Worm (Caenorhabditis elegans) whole organism, young adult: Measurements from ENCODE around the gene T01G6.10.

Experiments used
- F10E7.11 ChIP-seq: sonication (generic microtip); optimal IDR thresholded peaks from 2 replicates; lab custom pipeline; 2017; ENCODE audit warnings: mild to moderate bottlenecking, missing genetic modification characterization, moderate library complexity, missing compliant biosample characterization
- F22D6.2 ChIP-seq: sonication (generic microtip); optimal IDR thresholded peaks from 2 replicates; lab custom pipeline; 2016; ENCODE audit warnings: mild to moderate bottlenecking, missing genetic modification characterization, missing compliant biosample characterization
- F37B4.10 ChIP-seq: fragments of 200-800 bp; sonication (Bioruptor generic); IDR thresholded peaks from 2 replicates; pipeline ENCODE4 v1.3.6; 2022; ENCODE audit warnings: missing genetic modification characterization, missing compliant biosample characterization
- F57C9.4 ChIP-seq: sonication (generic microtip); optimal IDR thresholded peaks from 2 replicates; lab custom pipeline; 2017; ENCODE audit warnings: mild to moderate bottlenecking, missing genetic modification characterization, missing compliant biosample characterization
- cebp-1 ChIP-seq, 2 experiments: fragments of 200-800 bp in 1 of 2; sonication (Bioruptor generic) in 1 of 2; sonication (generic microtip) in 1 of 2; IDR thresholded peaks in 1 of 2; optimal IDR thresholded peaks in 1 of 2; 2 replicates each; pipeline versions ENCODE4 v1.3.6 to Lab custom; 2017 to 2022; ENCODE audit warnings: missing compliant biosample characterization in 2 of 2, missing genetic modification characterization in 2 of 2, mild to moderate bottlenecking in 1 of 2, missing genetic modification reagents in 1 of 2, moderate library complexity in 1 of 2
- dpff-1 ChIP-seq: sonication (generic microtip); optimal IDR thresholded peaks from 2 replicates; lab custom pipeline; 2017; ENCODE audit warnings: mild to moderate bottlenecking, missing genetic modification characterization, missing compliant biosample characterization
- ekl-4 ChIP-seq: fragments of 200-800 bp; sonication (Bioruptor generic); IDR thresholded peaks from 2 replicates; pipeline ENCODE4 v1.3.6; 2022; ENCODE audit warnings: missing genetic modification reagents, missing genetic modification characterization, missing compliant biosample characterization
- madf-8 ChIP-seq: fragments of 200-800 bp; sonication (Bioruptor generic); conservative IDR thresholded peaks from 2 replicates; pipeline ENCODE4 v1.3.6; 2022; ENCODE audit warnings: missing genetic modification reagents, missing genetic modification characterization, missing compliant biosample characterization
- nfya-2 ChIP-seq: fragments of 200-800 bp; sonication (Bioruptor generic); IDR thresholded peaks from 2 replicates; pipeline ENCODE4 v1.3.6; 2022; ENCODE audit warnings: missing genetic modification reagents, missing genetic modification characterization, missing compliant biosample characterization
- nhr-90 ChIP-seq: sonication (generic microtip); optimal IDR thresholded peaks from 2 replicates; lab custom pipeline; 2016; ENCODE audit warnings: missing genotype, mild to moderate bottlenecking, missing genetic modification characterization, missing compliant biosample characterization
- pha-4 ChIP-seq: fragments of 150-350 bp; sonication (generic microtip); optimal IDR thresholded peaks from 2 replicates; lab custom pipeline; 2014; ENCODE audit warnings: missing biosample characterization, missing genetic modification reagents, missing genetic modification characterization
- zim-3 ChIP-seq: sonication (generic microtip); optimal IDR thresholded peaks from 2 replicates; lab custom pipeline; 2017; ENCODE audit warnings: mild to moderate bottlenecking, missing genetic modification characterization, moderate library complexity, missing compliant biosample characterization

- TF ChIP-seq madf-8 (GFP tag; lab: Robert Waterston, UW) = no peak
- TF ChIP-seq zim-3 (tag; lab: Kevin White, UChicago) = no peak
- no peak for TF ChIP-seq nfya-2
- no peak for TF ChIP-seq nhr-90 (tag; lab: Kevin White, UChicago)
- TF ChIP-seq ekl-4 (GFP tag; lab: Robert Waterston, UW) = no peak
- no peak for TF ChIP-seq F57C9.4
- TF ChIP-seq F22D6.2 (tag; lab: Kevin White, UChicago) = no peak
- TF ChIP-seq F37B4.10 (GFP tag; lab: Robert Waterston, UW) = no peak
- no peak for TF ChIP-seq cebp-1 (GFP tag; IDR thresholded peaks at IDR 0.05; lab: Robert Waterston, UW)
- TF ChIP-seq cebp-1 (tag; optimal IDR thresholded peaks at IDR 0.05; lab: Kevin White, UChicago) = no peak
- no peak for TF ChIP-seq F10E7.11 (tag; lab: Kevin White, UChicago)
- TF ChIP-seq dpff-1 (tag; lab: Kevin White, UChicago) = no peak
- no peak for TF ChIP-seq pha-4 (tag; lab: Kevin White, UChicago)
Measured at ce11 chrV:459464-459863, 43.6 kb downstream of the T01G6.10 start, which contains the start of gene nhr-203.
